Worm (Caenorhabditis elegans) whole organism, L3 larva: ENCODE measurements around the gene psa-3.

Experiments used
- R02D3.7 ChIP-seq: fragments of 150-350 bp; optimal IDR thresholded peaks from 2 replicates; lab custom pipeline; 2014; ENCODE audit warnings: missing biosample characterization, missing genetic modification characterization
- aly-2 ChIP-seq: fragments of 150-350 bp; optimal IDR thresholded peaks from 2 replicates; lab custom pipeline; 2014; ENCODE audit warnings: missing biosample characterization, missing genetic modification characterization
- ama-1 ChIP-seq: fragments of 150-350 bp; optimal IDR thresholded peaks from 2 replicates; lab custom pipeline; 2018
- ceh-82 ChIP-seq: fragments of 150-350 bp; optimal IDR thresholded peaks from 2 replicates; lab custom pipeline; 2014; ENCODE audit warnings: missing biosample characterization, missing genetic modification characterization
- daf-12 ChIP-seq: fragments of 150-350 bp; optimal IDR thresholded peaks from 2 replicates; lab custom pipeline; 2014; ENCODE audit warnings: missing biosample characterization, missing genetic modification reagents, missing genetic modification characterization
- elt-2 ChIP-seq: sonication (generic microtip); optimal IDR thresholded peaks from 2 replicates; lab custom pipeline; 2016; ENCODE audit warnings: missing genetic modification reagents, mild to moderate bottlenecking, missing genetic modification characterization, missing compliant biosample characterization
- elt-3 ChIP-seq, 3 experiments: fragments of 150-350 bp in 1 of 3; sonication (generic microtip) in 2 of 3; optimal IDR thresholded peaks; 2 replicates in 2 of 3; 4 replicates in 1 of 3; lab custom pipeline; 2014 to 2017; ENCODE audit warnings: missing biosample characterization in 3 of 3, missing genetic modification characterization in 3 of 3
- eor-1 ChIP-seq, 2 experiments: fragments of 150-350 bp; optimal IDR thresholded peaks; 2 replicates each; lab custom pipeline; 2014 to 2018; ENCODE audit warnings: missing biosample characterization in 2 of 2, missing genetic modification characterization in 2 of 2
- fkh-10 ChIP-seq: sonication (generic microtip); optimal IDR thresholded peaks from 2 replicates; lab custom pipeline; 2017; ENCODE audit warnings: missing biosample characterization, missing genetic modification reagents, missing genetic modification characterization
- fkh-2 ChIP-seq: fragments of 150-350 bp; optimal IDR thresholded peaks from 2 replicates; lab custom pipeline; 2014; ENCODE audit warnings: missing biosample characterization, missing genetic modification reagents, missing genetic modification characterization
- hmg-11 ChIP-seq: sonication (generic microtip); optimal IDR thresholded peaks from 2 replicates; lab custom pipeline; 2016; ENCODE audit warnings: missing genetic modification characterization, missing compliant biosample characterization
- jun-1 ChIP-seq: fragments of 150-350 bp; optimal IDR thresholded peaks from 2 replicates; lab custom pipeline; 2014; ENCODE audit warnings: missing biosample characterization, missing genetic modification reagents, missing genetic modification characterization
- lin-15B ChIP-seq: fragments of 150-350 bp; optimal IDR thresholded peaks from 2 replicates; lab custom pipeline; 2014; ENCODE audit warnings: missing biosample characterization, missing genetic modification characterization
- lin-39 ChIP-seq: fragments of 150-350 bp; optimal IDR thresholded peaks from 2 replicates; lab custom pipeline; 2018; ENCODE audit warnings: missing biosample characterization, missing genetic modification reagents, missing genetic modification characterization
- lsy-12 ChIP-seq: sonication (generic microtip); optimal IDR thresholded peaks from 2 replicates; lab custom pipeline; 2016; ENCODE audit warnings: mild to moderate bottlenecking, missing genetic modification characterization, missing compliant biosample characterization
- mdl-1 ChIP-seq: fragments of 150-350 bp; optimal IDR thresholded peaks from 2 replicates; lab custom pipeline; 2014; ENCODE audit warnings: missing biosample characterization, missing genetic modification characterization
- mml-1 ChIP-seq: fragments of 150-350 bp; sonication (generic microtip); optimal IDR thresholded peaks from 3 replicates; lab custom pipeline; 2014; ENCODE audit warnings: missing biosample characterization, missing genetic modification characterization
- nfya-1 ChIP-seq: sonication (generic microtip); optimal IDR thresholded peaks from 2 replicates; lab custom pipeline; 2017; ENCODE audit warnings: missing genetic modification characterization, mild to moderate bottlenecking, missing compliant biosample characterization, antibody characterized with exemption, moderate library complexity; ENCODE audit not compliant: insufficient read depth
- nhr-11 ChIP-seq: fragments of 150-350 bp; optimal IDR thresholded peaks from 2 replicates; lab custom pipeline; 2014; ENCODE audit warnings: missing biosample characterization, missing genetic modification characterization
- nhr-12 ChIP-seq: fragments of 150-350 bp; optimal IDR thresholded peaks from 2 replicates; lab custom pipeline; 2014; ENCODE audit warnings: missing biosample characterization, missing genetic modification characterization
- nhr-23 ChIP-seq: fragments of 150-350 bp; optimal IDR thresholded peaks from 2 replicates; lab custom pipeline; 2014; ENCODE audit warnings: missing biosample characterization, missing genetic modification reagents, missing genetic modification characterization
- nhr-237 ChIP-seq: fragments of 150-350 bp; optimal IDR thresholded peaks from 2 replicates; lab custom pipeline; 2014; ENCODE audit warnings: missing biosample characterization, missing genetic modification characterization
- nhr-25 ChIP-seq: sonication (generic microtip); optimal IDR thresholded peaks from 2 replicates; lab custom pipeline; 2017; ENCODE audit warnings: missing biosample characterization, missing genetic modification characterization
- nhr-43 ChIP-seq: sonication (generic microtip); optimal IDR thresholded peaks from 2 replicates; lab custom pipeline; 2016; ENCODE audit warnings: mild to moderate bottlenecking, missing genetic modification characterization, missing compliant biosample characterization; ENCODE audit not compliant: poor library complexity, severe bottlenecking
- nhr-67 ChIP-seq: fragments of 150-350 bp; optimal IDR thresholded peaks from 2 replicates; lab custom pipeline; 2014; ENCODE audit warnings: missing biosample characterization, missing genetic modification characterization
- nhr-76 ChIP-seq: fragments of 150-350 bp; sonication (generic microtip); optimal IDR thresholded peaks from 5 replicates; lab custom pipeline; 2014; ENCODE audit warnings: missing biosample characterization, missing genetic modification characterization
- nhr-77 ChIP-seq: fragments of 150-350 bp; optimal IDR thresholded peaks from 2 replicates; lab custom pipeline; 2014; ENCODE audit warnings: missing biosample characterization, missing genetic modification characterization
- pha-4 ChIP-seq: fragments of 150-350 bp; optimal IDR thresholded peaks from 2 replicates; lab custom pipeline; 2014; ENCODE audit warnings: missing biosample characterization, missing genetic modification reagents, missing genetic modification characterization
- pqm-1 ChIP-seq: fragments of 150-350 bp; optimal IDR thresholded peaks from 2 replicates; lab custom pipeline; 2017; ENCODE audit warnings: missing biosample characterization, missing genetic modification characterization, inconsistent platforms
- snpc-4 ChIP-seq: fragments of 150-350 bp; optimal IDR thresholded peaks from 2 replicates; lab custom pipeline; 2014; ENCODE audit warnings: missing biosample characterization, missing genetic modification characterization
- unc-39 ChIP-seq: sonication (generic microtip); optimal IDR thresholded peaks from 4 replicates; lab custom pipeline; 2017; ENCODE audit warnings: missing biosample characterization, missing genetic modification characterization
- ztf-11 ChIP-seq: fragments of 150-350 bp; optimal IDR thresholded peaks from 2 replicates; lab custom pipeline; 2014; ENCODE audit warnings: missing biosample characterization, missing genetic modification characterization

Gene psa-3

DNA sequence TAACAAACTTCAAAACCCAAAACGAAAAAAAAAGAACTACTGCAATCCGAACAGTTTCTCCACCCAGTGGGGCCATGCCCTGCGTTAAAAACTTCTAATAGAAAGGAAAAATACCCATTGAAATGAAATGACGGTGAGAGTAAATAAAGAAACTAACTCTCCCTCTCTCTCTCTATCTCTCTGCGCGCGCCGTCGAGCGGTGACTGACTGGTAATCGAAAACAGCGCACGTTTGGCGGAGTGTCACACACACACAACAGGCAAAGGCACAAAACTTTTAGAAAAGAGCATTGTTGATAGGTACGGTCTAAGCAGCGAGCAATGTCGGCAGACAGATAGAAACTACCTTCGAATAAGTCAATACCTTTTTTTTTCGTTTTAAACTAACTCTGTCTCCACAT, 31.2 kb upstream of the psa-3 start:
- TF ChIP-seq elt-2 (tag; lab: Kevin White, UChicago), result peak; percentile 2
- no peak for TF ChIP-seq nhr-23 (tag; lab: Kevin White, UChicago)
- TF ChIP-seq ceh-82 (tag; lab: Kevin White, UChicago), result no peak
- TF ChIP-seq fkh-10 (GFP tag; lab: Kevin White, UChicago), result no peak
- TF ChIP-seq pqm-1 (tag; lab: Kevin White, UChicago), result peak; percentile 30
- no peak for TF ChIP-seq nhr-76 (tag; lab: Kevin White, UChicago)
- peak; percentile 97 for TF ChIP-seq pha-4
- no peak for TF ChIP-seq nhr-237 (tag; lab: Kevin White, UChicago)
- no peak for TF ChIP-seq eor-1 (tag; optimal IDR thresholded peaks at IDR 0.05; lab: Kevin White, UChicago)
- no peak for TF ChIP-seq lin-39
- TF ChIP-seq snpc-4 (tag; lab: Kevin White, UChicago), result peak; percentile 13
- no peak for TF ChIP-seq mdl-1 (tag; lab: Kevin White, UChicago)
- no peak for TF ChIP-seq daf-12 (tag; lab: Kevin White, UChicago)
- peak; percentile 19 for TF ChIP-seq jun-1 (tag; lab: Kevin White, UChicago)
- no peak for TF ChIP-seq aly-2 (tag; lab: Kevin White, UChicago)
- TF ChIP-seq nhr-67 (tag; lab: Kevin White, UChicago), result no peak
- peak; percentile 3 for TF ChIP-seq hmg-11

DNA sequence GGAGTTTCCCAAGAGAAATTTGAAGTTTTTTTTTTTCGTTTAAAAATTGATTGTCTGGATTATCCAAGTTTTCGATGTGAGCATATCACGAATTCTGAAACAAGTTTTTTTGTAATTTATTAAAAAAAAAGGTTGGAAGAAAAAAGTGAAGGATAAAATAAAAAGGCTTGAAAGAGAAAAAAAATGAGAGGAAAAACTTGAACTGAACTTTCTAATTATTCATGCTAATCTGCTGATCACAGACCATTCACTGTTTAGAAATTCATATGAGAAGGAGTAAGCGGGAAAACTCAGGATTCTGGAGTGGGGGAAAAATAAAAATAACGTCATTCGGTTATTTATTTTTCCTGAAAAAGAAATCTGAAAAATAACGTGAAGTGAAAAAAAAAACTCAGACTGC, 30.0 kb upstream of the psa-3 start, which contains the start of gene svh-5:
Gene svh-5 (minus strand): TSS at position 101 of the 400 bp plus-strand sequence.
- TF ChIP-seq daf-12 (tag; lab: Kevin White, UChicago), result no peak
- no peak for TF ChIP-seq lin-15B (tag; lab: Kevin White, UChicago)
- no peak for TF ChIP-seq nhr-67 (tag; lab: Kevin White, UChicago)
- TF ChIP-seq ceh-82 (tag; lab: Kevin White, UChicago), result no peak
- TF ChIP-seq nhr-43 (tag; lab: Kevin White, UChicago), result no peak
- TF ChIP-seq fkh-2, result no peak
- TF ChIP-seq aly-2 (tag; lab: Kevin White, UChicago), result no peak
- no peak for TF ChIP-seq lsy-12
- TF ChIP-seq R02D3.7 (tag; lab: Kevin White, UChicago), result no peak
- TF ChIP-seq jun-1 (tag; lab: Kevin White, UChicago), result no peak

DNA sequence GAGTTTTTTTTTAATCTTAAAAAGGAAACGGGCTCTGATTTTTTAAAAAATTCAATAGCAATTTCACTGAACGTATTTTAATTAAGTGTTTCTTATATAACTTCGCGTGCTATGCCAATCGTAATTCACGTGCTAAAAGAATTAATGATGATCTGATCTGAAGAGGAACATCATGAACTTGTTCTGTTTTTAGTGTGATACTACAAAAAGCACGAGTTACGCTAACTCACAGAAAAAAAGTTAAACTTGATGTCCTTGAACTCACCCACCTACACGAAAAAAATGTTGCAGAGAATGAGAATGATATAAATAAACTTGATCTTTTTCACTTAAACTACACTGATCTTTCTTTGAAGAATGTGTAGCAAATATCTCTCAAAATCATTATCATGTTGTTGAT, 27.8 kb upstream of the psa-3 start:
- peak in 1 of 3 experiments; percentile 6 for TF ChIP-seq elt-3 (tag; optimal IDR thresholded peaks at IDR 0.05; lab: Kevin White, UChicago)
- TF ChIP-seq nhr-25 (tag; lab: Kevin White, UChicago), result peak; percentile 87
- no peak for TF ChIP-seq ama-1 (lab: Kevin White, UChicago)
- no peak for TF ChIP-seq ztf-11 (tag; lab: Kevin White, UChicago)
- TF ChIP-seq nhr-77, result no peak
- peak; percentile 1 for TF ChIP-seq nhr-43 (tag; lab: Kevin White, UChicago)
- TF ChIP-seq, all 47 proteins: peak for 3

DNA sequence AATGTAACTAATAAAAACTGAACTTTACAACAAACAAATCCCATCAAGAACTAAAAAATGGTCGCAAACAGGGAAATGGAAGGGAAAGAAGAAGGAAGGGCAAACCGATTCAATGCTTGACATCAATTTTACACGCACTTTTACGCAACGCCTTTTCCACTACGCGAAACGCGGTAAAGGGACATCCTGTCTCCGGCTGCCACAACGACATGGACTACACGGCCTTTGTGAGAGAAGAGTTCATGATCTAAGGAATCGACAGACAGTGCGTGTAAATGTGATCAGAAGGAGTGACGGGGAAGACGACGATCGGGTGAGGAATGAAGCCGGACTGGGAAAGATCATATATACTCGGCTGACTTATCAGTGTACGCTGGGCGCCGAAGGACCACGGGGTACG, 27.3 kb upstream of the psa-3 start:
- TF ChIP-seq mml-1, result no peak
- peak; percentile 61 for TF ChIP-seq nhr-23 (tag; lab: Kevin White, UChicago)

DNA sequence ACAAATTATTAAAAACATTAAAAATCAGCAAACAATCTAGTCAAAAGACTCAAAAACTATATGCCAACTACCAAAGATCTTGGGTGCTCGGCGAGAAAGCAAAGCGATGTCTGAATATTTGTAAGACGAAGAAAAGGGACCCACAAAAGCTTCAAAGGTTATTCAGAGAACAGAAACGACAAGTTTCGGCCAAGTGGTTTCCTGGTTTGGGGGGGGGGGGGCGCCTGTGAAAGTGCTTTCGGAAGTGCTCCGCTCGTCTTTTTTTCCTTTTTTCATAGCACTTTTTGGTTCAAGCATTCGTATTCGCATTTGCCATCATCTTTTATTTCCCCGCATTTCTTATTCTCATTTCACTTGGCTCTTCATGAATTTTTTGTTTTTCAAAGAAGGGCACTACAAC, 26.2 kb upstream of the psa-3 start:
- TF ChIP-seq nfya-1, result no peak
- no peak for TF ChIP-seq nhr-12
- no peak for TF ChIP-seq lin-39
- no peak for TF ChIP-seq nhr-11 (tag; lab: Kevin White, UChicago)
- peak; percentile 73 for TF ChIP-seq fkh-10 (GFP tag; lab: Kevin White, UChicago)
- TF ChIP-seq ztf-11 (tag; lab: Kevin White, UChicago), result no peak

DNA sequence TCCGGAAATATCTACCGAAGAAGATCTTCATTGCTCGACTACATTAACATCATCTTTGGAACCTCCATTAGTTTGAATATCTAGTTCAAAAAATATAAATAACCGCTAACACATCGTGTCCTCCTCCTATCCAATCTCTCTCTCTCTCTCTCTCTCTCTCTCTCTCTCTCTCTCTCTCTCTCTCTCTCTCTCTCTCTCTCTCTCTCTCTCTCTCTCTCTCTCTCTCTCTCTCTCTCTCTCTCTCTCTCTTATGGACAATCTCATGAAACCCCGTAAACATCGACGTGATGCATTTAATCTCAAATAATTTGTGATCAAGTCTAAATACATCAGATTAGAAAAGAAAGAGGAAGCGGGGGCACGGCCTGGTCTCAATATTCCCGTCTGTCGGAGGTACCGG, 25.5 kb upstream of the psa-3 start:
- TF ChIP-seq ztf-11 (tag; lab: Kevin White, UChicago) (no peak), nfya-1 (peak; percentile 21), unc-39 (no peak), snpc-4 (tag; lab: Kevin White, UChicago) (no peak), nhr-25 (tag; lab: Kevin White, UChicago) (peak; percentile 9), nhr-76 (tag; lab: Kevin White, UChicago) (no peak), nhr-67 (tag; lab: Kevin White, UChicago) (no peak), nhr-23 (tag; lab: Kevin White, UChicago) (peak; percentile 33)
